Worm (Caenorhabditis elegans): ENCODE measurements around the gene T16G1.9.

The T16G1.9 gene

ce11 chrV:12934976-12935375 lies 15.7 kb downstream of the T16G1.9 start, which contains the start of gene T16G1.7:
TSS of gene T16G1.7 (minus strand) at chrV:12935112.
- TF ChIP-seq hlh-17 (GFP tag; optimal IDR thresholded peaks at IDR 0.05; ENCODE audit: borderline replicate concordance) (no peak), fos-1 (tag; optimal IDR thresholded peaks at IDR 0.05) (no peak), mab-9 (GFP tag; IDR thresholded peaks at IDR 0.05) (no peak), grh-1 (GFP tag; IDR thresholded peaks at IDR 0.05) (no peak), tbx-2 (tag; optimal IDR thresholded peaks at IDR 0.05) (no peak), elt-2 (tag; optimal IDR thresholded peaks at IDR 0.05) (peak; percentile 87), unc-98 (GFP tag; IDR thresholded peaks at IDR 0.05) (no peak), nhr-20 (tag; optimal IDR thresholded peaks at IDR 0.05) (peak; percentile 85), egl-13 (tag; optimal IDR thresholded peaks at IDR 0.05) (no peak), jun-1 (tag; optimal IDR thresholded peaks at IDR 0.05) (no peak), ceh-88 (GFP tag; IDR thresholded peaks at IDR 0.05) (no peak), efl-1 (optimal IDR thresholded peaks at IDR 0.05) (no peak), efl-1 (GFP tag; optimal IDR thresholded peaks at IDR 0.05 in 1 of 2) (peak in 1 of 2 experiments; percentile 59), lin-35 (GFP tag; optimal IDR thresholded peaks at IDR 0.05) (peak in 1 of 2 experiments; percentile 42), dpl-1 (GFP tag; optimal IDR thresholded peaks at IDR 0.05) (no peak), lin-14 (GFP tag; optimal IDR thresholded peaks at IDR 0.05) (peak; percentile 30), tlp-1 (tag; optimal IDR thresholded peaks at IDR 0.05) (no peak), aha-1 (tag; optimal IDR thresholded peaks at IDR 0.05) (no peak), nhr-28 (tag; optimal IDR thresholded peaks at IDR 0.05) (no peak), nhr-11 (tag; optimal IDR thresholded peaks at IDR 0.05) (no peak), ceh-8 (GFP tag; optimal IDR thresholded peaks at IDR 0.05) (no peak)

ce11 chrV:12933654-12934053 lies 17.0 kb downstream of the T16G1.9 start:
- TF ChIP-seq zag-1 (tag; optimal IDR thresholded peaks at IDR 0.05) (no peak), dpl-1 (GFP tag; optimal IDR thresholded peaks at IDR 0.05) (no peak), nhr-85 (tag) (peak; percentile 28), efl-1 (optimal IDR thresholded peaks at IDR 0.05) (no peak), efl-1 (GFP tag; optimal IDR thresholded peaks at IDR 0.05 in 1 of 2) (peak in 1 of 2 experiments; percentile 2), elt-2 (tag; optimal IDR thresholded peaks at IDR 0.05) (peak; percentile 37)

ce11 chrV:12928929-12929532 lies 21.6 kb downstream of the T16G1.9 start, which contains the start of gene T16G1.2:
TSS of gene T16G1.2 (plus strand) at chrV:12929482.
- TF ChIP-seq ceh-63 (GFP tag; optimal IDR thresholded peaks at IDR 0.05) (no peak), blmp-1 (tag; optimal IDR thresholded peaks at IDR 0.05) (peak; percentile 97), sox-4 (tag; optimal IDR thresholded peaks at IDR 0.05) (no peak), ceh-90 (tag; optimal IDR thresholded peaks at IDR 0.05) (no peak), mep-1 (tag; optimal IDR thresholded peaks at IDR 0.05) (no peak)

ce11 chrV:12924128-12924527 lies 26.5 kb downstream of the T16G1.9 start, which contains the start of gene pqn-67:
TSS of gene pqn-67 (plus strand) at chrV:12924428.
- TF ChIP-seq efl-1 (optimal IDR thresholded peaks at IDR 0.05) (no peak), efl-1 (GFP tag; optimal IDR thresholded peaks at IDR 0.05 in 1 of 2) (peak in 1 of 2 experiments; percentile 12), hpl-2 (GFP tag; optimal IDR thresholded peaks at IDR 0.05) (no peak), tlp-1 (tag; optimal IDR thresholded peaks at IDR 0.05) (no peak), mef-2 (tag; optimal IDR thresholded peaks at IDR 0.05) (no peak), lin-14 (GFP tag; optimal IDR thresholded peaks at IDR 0.05) (no peak), lin-13 (GFP tag; optimal IDR thresholded peaks at IDR 0.05) (no peak)

DNA sequence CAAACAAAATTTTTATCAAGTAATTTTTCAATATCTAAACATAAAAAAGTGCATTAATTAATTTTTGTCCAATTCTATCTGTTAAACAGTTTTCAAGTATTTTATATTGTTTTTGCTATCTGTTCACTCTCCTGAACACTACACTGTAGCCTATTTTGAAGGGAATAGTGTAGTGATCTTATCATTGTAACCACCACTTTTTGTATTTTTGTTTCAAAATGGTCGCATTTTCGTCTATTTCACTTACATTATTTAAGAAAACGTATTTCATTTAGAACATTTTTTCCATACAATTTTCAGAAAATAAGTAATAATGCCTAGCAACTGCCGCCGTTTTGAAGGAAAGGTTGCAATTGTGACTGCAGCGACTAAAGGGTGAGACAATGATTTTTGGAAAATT lies 28.4 kb downstream of the T16G1.9 start, which contains the start of gene dhrs-4:
Gene dhrs-4, plus strand, starts transcription at position 301 of the 400 bp plus-strand sequence.
- no peak for TF ChIP-seq mdl-1 (tag; optimal IDR thresholded peaks at IDR 0.05)
- peak; percentile 14 for TF ChIP-seq nhr-20 (tag; optimal IDR thresholded peaks at IDR 0.05)

DNA sequence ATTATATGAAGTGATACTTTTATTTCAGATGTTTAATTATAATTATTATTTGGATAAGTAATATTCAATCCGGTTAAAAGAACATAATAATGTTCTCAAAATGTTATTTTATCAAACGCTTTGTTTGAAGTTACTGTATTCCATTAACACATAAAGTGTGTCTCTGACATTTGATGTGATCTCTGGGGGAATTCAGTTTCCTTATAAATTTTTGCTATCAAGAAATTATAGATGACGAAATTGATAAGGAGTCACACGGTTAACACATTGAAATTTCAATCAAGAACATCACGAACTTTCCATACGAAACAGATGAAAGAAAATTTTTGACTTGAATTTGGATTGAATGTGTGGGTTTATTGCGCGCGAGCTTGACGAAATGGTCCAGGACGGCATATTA lies 29.0 kb downstream of the T16G1.9 start:
- peak in 1 of 2 experiments; percentile 26 for TF ChIP-seq lin-35 (GFP tag; optimal IDR thresholded peaks at IDR 0.05)
- TF ChIP-seq efl-3 (GFP tag; optimal IDR thresholded peaks at IDR 0.05), result no peak
- no peak for TF ChIP-seq unc-62 (GFP tag; optimal IDR thresholded peaks at IDR 0.05)
- peak; percentile 15 for TF ChIP-seq nhr-20 (tag; optimal IDR thresholded peaks at IDR 0.05)
- TF ChIP-seq lsy-2 (tag; optimal IDR thresholded peaks at IDR 0.05), result no peak
- TF ChIP-seq pax-3 (tag; optimal IDR thresholded peaks at IDR 0.05), result peak; percentile 15
- TF ChIP-seq nhr-19 (GFP tag; conservative IDR thresholded peaks at IDR 0.05), result no peak
- TF ChIP-seq elt-2 (tag; optimal IDR thresholded peaks at IDR 0.05), result peak; percentile 74
- no peak for TF ChIP-seq alr-1 (tag; optimal IDR thresholded peaks at IDR 0.05; ENCODE audit: borderline replicate concordance)

Data from whole organism, L1 larva.